Fruit fly (Drosophila melanogaster) whole organism, embryonic: ENCODE results near the gene ry.

Experiments
- C15 ChIP-seq: fragments of 200-800 bp; sonication (Bioruptor generic); IDR thresholded peaks from 3 replicates; pipeline ENCODE4 v1.3.6; 2022; ENCODE audit warnings: missing biosample characterization, missing genetic modification characterization
- CG12391 ChIP-seq: fragments of 200-800 bp; sonication (Bioruptor generic); optimal IDR thresholded peaks from 3 replicates; lab custom pipeline; 2018; ENCODE audit warnings: missing biosample characterization, mild to moderate bottlenecking, missing genetic modification characterization, moderate library complexity
- CG13424 ChIP-seq: fragments of 200-800 bp; sonication (Bioruptor generic); optimal IDR thresholded peaks from 2 replicates; lab custom pipeline; 2019; ENCODE audit warnings: missing biosample characterization, mild to moderate bottlenecking, missing genetic modification characterization, moderate library complexity
- CG14014 ChIP-seq: fragments of 200-800 bp; sonication (Bioruptor generic); IDR thresholded peaks from 2 replicates; pipeline ENCODE4 v1.3.6; 2022; ENCODE audit warnings: missing biosample characterization, missing genetic modification characterization
- CG1529 ChIP-seq: fragments of 200-800 bp; sonication (Bioruptor generic); optimal IDR thresholded peaks from 3 replicates; lab custom pipeline; 2018; ENCODE audit warnings: missing biosample characterization, missing genetic modification characterization
- CG2199 ChIP-seq: fragments of 200-800 bp; sonication (Bioruptor generic); IDR thresholded peaks from 3 replicates; pipeline ENCODE4 v1.3.6; 2022; ENCODE audit warnings: missing biosample characterization, missing genetic modification characterization
- CG31224 ChIP-seq: fragments of 200-800 bp; sonication (Bioruptor generic); IDR thresholded peaks from 2 replicates; pipeline ENCODE4 v1.3.6; 2022; ENCODE audit warnings: missing biosample characterization, missing genetic modification characterization
- CG31365 ChIP-seq: fragments of 200-800 bp; sonication (Bioruptor generic); optimal IDR thresholded peaks from 2 replicates; lab custom pipeline; 2018; ENCODE audit warnings: missing biosample characterization, mild to moderate bottlenecking, missing genetic modification characterization
- CG3281 ChIP-seq: fragments of 200-800 bp; sonication (Bioruptor generic); optimal IDR thresholded peaks from 3 replicates; lab custom pipeline; 2017; ENCODE audit warnings: missing biosample characterization, mild to moderate bottlenecking, missing genetic modification characterization
- CG33213 ChIP-seq: fragments of 200-800 bp; sonication (Bioruptor generic); optimal IDR thresholded peaks from 3 replicates; lab custom pipeline; 2016; ENCODE audit warnings: missing biosample characterization, missing genetic modification characterization
- CG3407 ChIP-seq: fragments of 200-800 bp; sonication (Bioruptor generic); optimal IDR thresholded peaks from 2 replicates; lab custom pipeline; 2018; ENCODE audit warnings: missing biosample characterization, mild to moderate bottlenecking, missing genetic modification characterization
- CG43689 ChIP-seq: fragments of 200-800 bp; sonication (Bioruptor generic); IDR thresholded peaks from 2 replicates; pipeline ENCODE4 v1.3.6; 2022; ENCODE audit warnings: missing biosample characterization, missing genetic modification characterization
- CG4617 ChIP-seq: fragments of 200-800 bp; sonication (Bioruptor generic); optimal IDR thresholded peaks from 3 replicates; lab custom pipeline; 2016; ENCODE audit warnings: missing biosample characterization, missing genetic modification characterization, borderline replicate concordance
- CG6272 ChIP-seq: fragments of 200-800 bp; sonication (Bioruptor generic); IDR thresholded peaks from 2 replicates; pipeline ENCODE4 v1.3.6; 2022; ENCODE audit warnings: missing biosample characterization, missing genetic modification characterization
- CG8089 ChIP-seq: fragments of 200-800 bp; sonication (Bioruptor generic); optimal IDR thresholded peaks from 3 replicates; lab custom pipeline; 2016; ENCODE audit warnings: missing biosample characterization, missing genetic modification characterization
- CG9932 ChIP-seq: fragments of 200-800 bp; sonication (Bioruptor generic); IDR thresholded peaks from 2 replicates; pipeline ENCODE4 v1.3.6; 2022; ENCODE audit warnings: missing biosample characterization, missing genetic modification characterization
- CHES-1-like ChIP-seq: fragments of 200-800 bp; sonication (Bioruptor generic); optimal IDR thresholded peaks from 2 replicates; lab custom pipeline; 2016; ENCODE audit warnings: missing biosample characterization, missing genetic modification characterization
- Dfd ChIP-seq, 2 experiments: fragments of >200 bp; optimal IDR thresholded peaks; 2 replicates each; lab custom pipeline; 2017; ENCODE audit warnings: missing biosample characterization in 2 of 2, missing genetic modification characterization in 2 of 2
- Gug ChIP-seq: fragments of 200-800 bp; sonication (Bioruptor generic); IDR thresholded peaks from 4 replicates; pipeline ENCODE4 v1.3.6; 2022; ENCODE audit warnings: missing biosample characterization, missing genetic modification characterization
- HLH54F ChIP-seq: fragments of 200-800 bp; sonication (Bioruptor generic); optimal IDR thresholded peaks from 3 replicates; lab custom pipeline; 2016; ENCODE audit warnings: missing biosample characterization, missing genetic modification characterization
- Hand ChIP-seq: fragments of 200-800 bp; sonication (Bioruptor generic); optimal IDR thresholded peaks from 2 replicates; lab custom pipeline; 2017; ENCODE audit warnings: mild to moderate bottlenecking, missing biosample characterization, missing genetic modification reagents, missing genetic modification characterization
- Hr51 ChIP-seq, 2 experiments: fragments of 200-800 bp; sonication (Bioruptor generic); optimal IDR thresholded peaks; 2 replicates in 1 of 2; 3 replicates in 1 of 2; lab custom pipeline; 2016 to 2018; ENCODE audit warnings: missing biosample characterization in 2 of 2, missing genetic modification characterization in 2 of 2, mild to moderate bottlenecking in 1 of 2, moderate library complexity in 1 of 2
- Hr78 ChIP-seq, 2 experiments: fragments of 200-800 bp in 1 of 2; fragments of >200 bp in 1 of 2; sonication (Bioruptor generic) in 1 of 2; optimal IDR thresholded peaks; 2 replicates each; lab custom pipeline; 2017 to 2019; ENCODE audit warnings: missing biosample characterization in 2 of 2, missing genetic modification characterization in 2 of 2, mild to moderate bottlenecking in 1 of 2, moderate library complexity in 1 of 2
- Mrtf ChIP-seq: fragments of 200-800 bp; sonication (Bioruptor generic); IDR thresholded peaks from 3 replicates; pipeline ENCODE4 v1.3.6; 2022; ENCODE audit warnings: missing biosample characterization, missing genetic modification characterization
- Nf-YB ChIP-seq: fragments of 200-800 bp; sonication (Bioruptor generic); optimal IDR thresholded peaks from 3 replicates; lab custom pipeline; 2019; ENCODE audit warnings: missing biosample characterization, mild to moderate bottlenecking, missing genetic modification characterization, moderate library complexity
- Six4 ChIP-seq: fragments of 200-800 bp; sonication (Bioruptor generic); optimal IDR thresholded peaks from 2 replicates; lab custom pipeline; 2016; ENCODE audit warnings: missing biosample characterization, missing genetic modification characterization
- Sry-δ ChIP-seq: fragments of 200-800 bp; sonication (Bioruptor generic); optimal IDR thresholded peaks from 2 replicates; lab custom pipeline; 2016; ENCODE audit warnings: missing biosample characterization, missing genetic modification characterization
- Ssrp ChIP-seq: fragments of 200-800 bp; sonication (Bioruptor generic); optimal IDR thresholded peaks from 2 replicates; lab custom pipeline; 2018; ENCODE audit warnings: missing biosample characterization, mild to moderate bottlenecking, missing genetic modification characterization, moderate library complexity
- ase ChIP-seq: fragments of 200-800 bp; sonication (Bioruptor generic); IDR thresholded peaks from 3 replicates; pipeline ENCODE4 v1.3.6; 2022; ENCODE audit warnings: missing biosample characterization, missing genetic modification characterization
- bcd ChIP-seq: fragments of 200-800 bp; sonication (Bioruptor generic); optimal IDR thresholded peaks from 2 replicates; lab custom pipeline; 2017; ENCODE audit warnings: missing biosample characterization, mild to moderate bottlenecking, missing genetic modification characterization
- chinmo ChIP-seq: fragments of 200-800 bp; sonication (Bioruptor generic); IDR thresholded peaks from 4 replicates; pipeline ENCODE4 v1.3.6; 2022; ENCODE audit warnings: missing biosample characterization, missing genetic modification characterization; ENCODE audit not compliant: partially characterized antibody
- crp ChIP-seq, 2 experiments: fragments of 200-800 bp; sonication (Bioruptor generic); optimal IDR thresholded peaks; 2 replicates in 1 of 2; 3 replicates in 1 of 2; lab custom pipeline; 2017; ENCODE audit warnings: missing biosample characterization in 2 of 2, missing genetic modification characterization in 2 of 2, mild to moderate bottlenecking in 1 of 2, moderate library complexity in 1 of 2
- da ChIP-seq: fragments of 200-800 bp; sonication (Bioruptor generic); optimal IDR thresholded peaks from 2 replicates; lab custom pipeline; 2016; ENCODE audit warnings: missing biosample characterization, missing genetic modification characterization
- dmrt99B ChIP-seq: fragments of 200-800 bp; sonication (Bioruptor generic); optimal IDR thresholded peaks from 2 replicates; lab custom pipeline; 2018; ENCODE audit warnings: missing biosample characterization, mild to moderate bottlenecking, missing genetic modification characterization, moderate library complexity
- ewg ChIP-seq: fragments of 200-800 bp; sonication (Bioruptor generic); optimal IDR thresholded peaks from 3 replicates; lab custom pipeline; 2017; ENCODE audit warnings: mild to moderate bottlenecking, missing biosample characterization, missing genetic modification reagents, missing genetic modification characterization
- fd102C ChIP-seq: fragments of 200-800 bp; sonication (Bioruptor generic); optimal IDR thresholded peaks from 2 replicates; lab custom pipeline; 2018; ENCODE audit warnings: missing biosample characterization, mild to moderate bottlenecking, missing genetic modification characterization, moderate library complexity
- lbe ChIP-seq: fragments of 200-800 bp; sonication (Bioruptor generic); optimal IDR thresholded peaks from 2 replicates; lab custom pipeline; 2016; ENCODE audit warnings: missing biosample characterization, mild to moderate bottlenecking, missing genetic modification characterization
- lilli ChIP-seq: fragments of 200-800 bp; sonication (Bioruptor generic); optimal IDR thresholded peaks from 3 replicates; lab custom pipeline; 2016; ENCODE audit warnings: missing biosample characterization, missing genetic modification characterization
- lov ChIP-seq, 2 experiments: fragments of 200-800 bp in 1 of 2; fragments of >200 bp in 1 of 2; sonication (Bioruptor generic) in 1 of 2; IDR thresholded peaks in 1 of 2; optimal IDR thresholded peaks in 1 of 2; 2 replicates in 1 of 2; 3 replicates in 1 of 2; pipeline versions ENCODE4 v1.3.6 to Lab custom; 2017 to 2022; ENCODE audit warnings: missing biosample characterization in 1 of 2, missing genetic modification characterization in 1 of 2
- nmo ChIP-seq: fragments of 200-800 bp; sonication (Bioruptor generic); optimal IDR thresholded peaks from 2 replicates; lab custom pipeline; 2018; ENCODE audit warnings: missing biosample characterization, mild to moderate bottlenecking, missing genetic modification characterization, moderate library complexity
- p53 ChIP-seq: fragments of 200-800 bp; sonication (Bioruptor generic); optimal IDR thresholded peaks from 2 replicates; lab custom pipeline; 2016; ENCODE audit warnings: missing biosample characterization, missing genetic modification characterization
- sim ChIP-seq: fragments of 200-800 bp; sonication (Bioruptor generic); IDR thresholded peaks from 2 replicates; pipeline ENCODE4 v1.3.6; 2022; ENCODE audit warnings: missing biosample characterization, missing genetic modification characterization
- sisA ChIP-seq: fragments of 200-800 bp; sonication (Bioruptor generic); IDR thresholded peaks from 2 replicates; pipeline ENCODE4 v1.3.6; 2022; ENCODE audit warnings: missing biosample characterization, missing genetic modification characterization
- slp2 ChIP-seq: fragments of 200-800 bp; sonication (Bioruptor generic); optimal IDR thresholded peaks from 2 replicates; lab custom pipeline; 2016; ENCODE audit warnings: missing biosample characterization, missing genetic modification characterization
- so ChIP-seq: fragments of 200-800 bp; sonication (Bioruptor generic); IDR thresholded peaks from 3 replicates; pipeline ENCODE4 v1.3.6; 2022; ENCODE audit warnings: missing biosample characterization, missing genetic modification characterization
- sob ChIP-seq: fragments of 200-800 bp; sonication (Bioruptor generic); IDR thresholded peaks from 2 replicates; pipeline ENCODE4 v1.3.6; 2022; ENCODE audit warnings: missing biosample characterization, missing genetic modification characterization
- toy ChIP-seq: fragments of 200-800 bp; sonication (Bioruptor generic); IDR thresholded peaks from 2 replicates; pipeline ENCODE4 v1.3.6; 2022; ENCODE audit warnings: missing biosample characterization, missing genetic modification characterization
- vvl ChIP-seq: fragments of 200-800 bp; sonication (Bioruptor generic); IDR thresholded peaks from 2 replicates; pipeline ENCODE4 v1.3.6; 2022; ENCODE audit warnings: missing biosample characterization, missing genetic modification characterization

The ry gene

dm6 chr3R:13015811-13016766, 16.2 kb upstream of the ry start (continued):
- no peak for TF ChIP-seq Hr51 (GFP tag; optimal IDR thresholded peaks at IDR 0.05; lab: Kevin White, UChicago)
- TF ChIP-seq CG14014: no peak
- peak; percentile 64; the same call in 2 of the 4 replicates for TF ChIP-seq chinmo
- TF ChIP-seq crp (GFP tag; optimal IDR thresholded peaks at IDR 0.05; lab: Kevin White, UChicago): no peak
- TF ChIP-seq Dfd (GFP tag; optimal IDR thresholded peaks at IDR 0.05; lab: Kevin White, UChicago): no peak
- no peak for TF ChIP-seq da (GFP tag; lab: Kevin White, UChicago)
- TF ChIP-seq lbe (GFP tag; lab: Kevin White, UChicago): peak; percentile 57
- TF ChIP-seq sisA (GFP tag; lab: Robert Waterston, UW): no peak
- TF ChIP-seq C15: no peak
- TF ChIP-seq vvl (GFP tag; lab: Robert Waterston, UW): no peak
- TF ChIP-seq Hr78 (GFP tag; optimal IDR thresholded peaks at IDR 0.05; lab: Kevin White, UChicago): no peak
- TF ChIP-seq CG6272 (GFP tag; lab: Robert Waterston, UW): no peak
- no peak for TF ChIP-seq CG31365 (tag; lab: Kevin White, UChicago)
- no peak for TF ChIP-seq Nf-YB
- peak; percentile 50; the same call in 2 of the 3 replicates for TF ChIP-seq CG2199 (GFP tag; lab: Robert Waterston, UW)
- no peak for TF ChIP-seq Six4 (GFP tag; lab: Kevin White, UChicago)
- peak; percentile 16 for TF ChIP-seq lilli (GFP tag; lab: Kevin White, UChicago)
- TF ChIP-seq CHES-1-like: peak; percentile 27
- TF ChIP-seq ewg (GFP tag; lab: Kevin White, UChicago): peak; percentile 78
- TF ChIP-seq CG12391 (tag; lab: Kevin White, UChicago): no peak
- no peak for TF ChIP-seq CG8089
- TF ChIP-seq sim (GFP tag; lab: Robert Waterston, UW): no peak
- no peak for TF ChIP-seq sob (GFP tag; lab: Robert Waterston, UW)
- no peak for TF ChIP-seq ase (GFP tag; lab: Robert Waterston, UW)
- no peak for TF ChIP-seq CG1529 (GFP tag; lab: Kevin White, UChicago)
- 0 out of 3 replicates have a peak, but pooled peaks have one; percentile 7 for TF ChIP-seq so (GFP tag; lab: Robert Waterston, UW)
- no peak for TF ChIP-seq p53
- no peak for TF ChIP-seq CG3407 (GFP tag; lab: Kevin White, UChicago)
- no peak for TF ChIP-seq Hand (GFP tag; lab: Kevin White, UChicago)
- TF ChIP-seq Sry-δ (GFP tag; lab: Kevin White, UChicago): no peak
- TF ChIP-seq CG43689 (GFP tag; lab: Robert Waterston, UW): no peak
- TF ChIP-seq CG31224 (GFP tag; lab: Robert Waterston, UW): peak; percentile 59
- no peak for TF ChIP-seq CG13424 (tag; lab: Kevin White, UChicago)
- peak; percentile 5 for TF ChIP-seq HLH54F (GFP tag; lab: Kevin White, UChicago)
- TF ChIP-seq nmo (GFP tag; lab: Kevin White, UChicago): peak; percentile 12
- TF ChIP-seq Mrtf: no peak
- TF ChIP-seq Gug (GFP tag; lab: Robert Waterston, UW): no peak
- peak; percentile 0 for TF ChIP-seq bcd (GFP tag; lab: Kevin White, UChicago)
- TF ChIP-seq CG33213: no peak
- no peak for TF ChIP-seq Ssrp (tag; lab: Kevin White, UChicago)
- no peak for TF ChIP-seq fd102C (GFP tag; lab: Kevin White, UChicago)
- TF ChIP-seq lov (optimal IDR thresholded peaks at IDR 0.05; lab: Kevin White, UChicago): no peak
- 0 out of 3 replicates have a peak, but pooled peaks have one; percentile 6 for TF ChIP-seq lov (GFP tag; IDR thresholded peaks at IDR 0.05; lab: Robert Waterston, UW)
- TF ChIP-seq CG9932: 0 out of 2 replicates have a peak, but pooled peaks have one; percentile 3
- TF ChIP-seq slp2 (GFP tag; lab: Kevin White, UChicago): no peak
- TF ChIP-seq CG3281 (GFP tag; lab: Kevin White, UChicago): peak; percentile 16
- no peak for TF ChIP-seq toy (GFP tag; lab: Robert Waterston, UW)
- no peak for TF ChIP-seq CG4617 (GFP tag; lab: Kevin White, UChicago)
- no peak for TF ChIP-seq dmrt99B (tag; lab: Kevin White, UChicago)
